Worm (Caenorhabditis elegans): ENCODE results near the gene madd-2.

The madd-2 gene

DNA sequence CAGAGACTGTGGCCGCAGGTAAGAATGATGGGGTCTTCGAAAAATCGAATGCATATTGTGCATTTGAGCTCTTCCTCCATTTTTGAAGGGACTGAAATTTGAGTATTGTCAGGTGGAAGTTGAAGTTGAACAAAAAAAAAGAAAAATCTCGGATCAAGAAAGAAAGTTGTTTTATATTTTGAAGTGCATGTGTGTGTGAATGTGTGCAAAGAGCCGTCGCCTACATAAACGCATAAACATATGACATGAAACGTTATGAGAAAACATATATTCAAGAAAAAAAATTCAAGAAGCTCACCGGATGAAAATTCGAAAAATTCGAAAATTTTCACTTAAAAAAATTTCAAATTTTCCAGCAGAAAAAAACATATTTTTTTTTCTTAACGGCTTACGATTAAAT is at the start of gene madd-2:
Gene madd-2, minus strand, starts transcription at position 101 of the 400 bp plus-strand sequence.
- TF ChIP-seq sdc-2 (tag; optimal IDR thresholded peaks at IDR 0.05) (no peak), tbx-2 (tag; optimal IDR thresholded peaks at IDR 0.05) (no peak), ceh-6 (GFP tag; optimal IDR thresholded peaks at IDR 0.05) (no peak), unc-3 (GFP tag; conservative IDR thresholded peaks at IDR 0.05) (no peak), unc-3 (tag; optimal IDR thresholded peaks at IDR 0.05) (no peak), nhr-11 (tag; optimal IDR thresholded peaks at IDR 0.05) (no peak), elt-2 (tag; optimal IDR thresholded peaks at IDR 0.05) (no peak), pha-4 (tag; optimal IDR thresholded peaks at IDR 0.05) (no peak), zip-5 (tag; optimal IDR thresholded peaks at IDR 0.05) (no peak), dmd-4 (tag; optimal IDR thresholded peaks at IDR 0.05; ENCODE audit: borderline replicate concordance) (no peak), eyg-1 (tag; optimal IDR thresholded peaks at IDR 0.05) (no peak)

DNA sequence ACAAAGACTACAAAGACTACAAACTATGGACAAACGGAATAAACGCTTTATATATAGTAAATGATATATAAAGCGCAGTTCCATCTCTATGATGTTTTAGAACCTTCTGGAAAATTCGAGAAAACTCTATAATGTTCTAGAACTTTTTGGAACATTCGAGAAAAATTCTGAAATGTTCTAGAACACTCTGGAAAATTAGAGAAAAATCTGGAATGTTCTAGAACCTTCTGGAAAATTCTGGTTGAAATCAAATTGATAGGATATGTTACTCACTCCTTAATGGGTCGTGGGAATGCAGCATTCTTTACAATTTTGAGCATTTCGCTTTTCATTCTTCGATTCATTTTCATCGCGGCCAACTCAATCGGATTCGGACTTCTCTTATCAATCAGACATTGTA is 43.3 kb upstream of the madd-2 start:
- no peak for TF ChIP-seq odd-2 (tag; optimal IDR thresholded peaks at IDR 0.05)
- TF ChIP-seq eyg-1 (tag; optimal IDR thresholded peaks at IDR 0.05), result no peak
- no peak for TF ChIP-seq ceh-48 (tag; optimal IDR thresholded peaks at IDR 0.05)
- no peak for TF ChIP-seq C08G9.2 (tag; optimal IDR thresholded peaks at IDR 0.05)
- no peak for TF ChIP-seq ceh-31 (tag; optimal IDR thresholded peaks at IDR 0.05)
- no peak for TF ChIP-seq madf-2 (tag; optimal IDR thresholded peaks at IDR 0.05)
- no peak for TF ChIP-seq che-1 (tag; optimal IDR thresholded peaks at IDR 0.05)
- no peak for TF ChIP-seq pros-1 (tag; optimal IDR thresholded peaks at IDR 0.05)
- TF ChIP-seq hlh-30 (tag; optimal IDR thresholded peaks at IDR 0.05; ENCODE audit: insufficient read depth), result no peak
- no peak for TF ChIP-seq unc-3 (GFP tag; conservative IDR thresholded peaks at IDR 0.05)
- no peak for TF ChIP-seq unc-3 (tag; optimal IDR thresholded peaks at IDR 0.05)
- no peak for TF ChIP-seq unc-55 (GFP tag; optimal IDR thresholded peaks at IDR 0.05)

DNA sequence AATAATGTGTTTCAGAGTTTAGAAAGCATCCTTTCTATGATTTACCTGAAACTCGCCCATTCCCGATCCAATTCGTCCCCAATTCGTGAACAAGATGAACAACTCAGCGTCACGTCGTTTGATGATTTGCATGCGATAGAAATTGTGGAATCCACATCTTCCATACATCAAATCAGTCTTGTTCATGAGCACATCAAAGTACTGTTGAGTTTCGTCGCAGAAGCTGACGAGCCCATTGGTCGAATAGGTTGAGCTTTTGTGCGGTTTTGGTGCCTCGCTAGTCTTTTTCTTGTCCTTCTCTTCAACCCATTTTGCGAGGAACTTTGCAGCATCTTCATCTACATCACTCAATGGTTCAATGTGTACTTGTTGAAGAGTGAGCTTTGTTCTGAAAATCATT is 42.7 kb upstream of the madd-2 start:
- no peak for TF ChIP-seq Y22D7AL.16 (tag; optimal IDR thresholded peaks at IDR 0.05)
- TF ChIP-seq syd-9 (tag; optimal IDR thresholded peaks at IDR 0.05), result no peak
- TF ChIP-seq ceh-18 (tag; optimal IDR thresholded peaks at IDR 0.05), result no peak
- TF ChIP-seq K09A11.1 (tag; optimal IDR thresholded peaks at IDR 0.05; ENCODE audit: insufficient read depth), result no peak
- no peak for TF ChIP-seq eyg-1 (tag; optimal IDR thresholded peaks at IDR 0.05)
- no peak for TF ChIP-seq unc-42 (tag; optimal IDR thresholded peaks at IDR 0.05)
- TF ChIP-seq nhr-11 (tag; optimal IDR thresholded peaks at IDR 0.05), result no peak
- TF ChIP-seq rnt-1 (tag; optimal IDR thresholded peaks at IDR 0.05), result no peak
- TF ChIP-seq pros-1 (tag; optimal IDR thresholded peaks at IDR 0.05), result no peak
- no peak for TF ChIP-seq pax-1 (tag; optimal IDR thresholded peaks at IDR 0.05)
- TF ChIP-seq dve-1 (tag; optimal IDR thresholded peaks at IDR 0.05), result no peak
- no peak for TF ChIP-seq pqm-1 (tag; optimal IDR thresholded peaks at IDR 0.05)
- no peak for TF ChIP-seq C08G9.2 (tag; optimal IDR thresholded peaks at IDR 0.05)

DNA sequence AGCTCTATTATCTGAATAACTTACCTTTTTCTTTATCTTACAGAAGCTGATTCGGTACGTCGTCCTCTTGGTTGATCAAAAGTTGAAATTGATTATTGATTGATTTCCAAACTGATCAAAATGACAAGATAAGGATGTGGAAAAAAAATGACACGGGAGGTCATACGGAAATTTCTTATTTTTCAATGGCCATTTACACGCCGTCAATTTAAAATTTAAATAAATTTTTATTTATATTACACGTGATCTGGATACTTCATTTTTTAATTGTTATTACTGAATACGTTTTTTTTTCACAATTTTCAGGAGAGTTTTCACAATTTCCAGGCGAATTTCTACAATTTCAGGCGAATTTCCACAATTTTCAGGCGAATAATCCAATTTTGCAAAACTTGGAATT is 40.7 kb upstream of the madd-2 start, which contains the start of gene Y75B7B.2:
Gene Y75B7B.2, minus strand, starts transcription at position 101 of the 400 bp plus-strand sequence.
- TF ChIP-seq C08G9.2 (tag; optimal IDR thresholded peaks at IDR 0.05) (no peak), ceh-30 (tag; optimal IDR thresholded peaks at IDR 0.05) (no peak), pat-9 (tag; optimal IDR thresholded peaks at IDR 0.05) (no peak), hlh-8 (tag; optimal IDR thresholded peaks at IDR 0.05) (no peak), ceh-31 (tag; optimal IDR thresholded peaks at IDR 0.05) (no peak)

DNA sequence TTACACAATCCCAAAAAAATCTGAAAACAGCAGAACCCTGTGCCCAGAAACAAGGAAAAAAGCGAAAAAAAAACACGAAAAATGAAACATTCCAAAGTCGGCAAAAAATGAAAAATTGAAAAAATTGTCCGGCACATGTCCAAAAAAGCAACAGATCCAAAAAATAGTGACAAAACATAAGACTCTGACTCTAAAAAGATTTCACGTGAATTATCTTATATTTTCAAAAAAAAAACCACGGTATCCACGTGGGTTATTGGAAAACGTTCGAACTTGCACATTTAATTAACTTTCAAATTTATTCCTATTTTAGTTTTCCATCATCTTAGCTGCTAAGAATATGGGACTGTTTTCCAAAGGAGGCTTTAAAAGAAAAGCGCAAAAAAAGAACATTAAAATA is 35.4 kb upstream of the madd-2 start, which contains the start of gene Y75B7B.1:
Gene Y75B7B.1, plus strand, starts transcription at position 301 of the 400 bp plus-strand sequence.
- TF ChIP-seq K09A11.1 (tag; optimal IDR thresholded peaks at IDR 0.05; ENCODE audit: insufficient read depth) (no peak), unc-42 (tag; optimal IDR thresholded peaks at IDR 0.05) (no peak), C38D4.7 (GFP tag; optimal IDR thresholded peaks at IDR 0.05) (no peak), pha-2 (tag; optimal IDR thresholded peaks at IDR 0.05) (no peak), madf-2 (tag; optimal IDR thresholded peaks at IDR 0.05) (no peak), tbx-7 (tag; optimal IDR thresholded peaks at IDR 0.05) (no peak), nhr-232 (tag; optimal IDR thresholded peaks at IDR 0.05) (no peak), ceh-48 (tag; optimal IDR thresholded peaks at IDR 0.05) (no peak), sox-4 (tag; optimal IDR thresholded peaks at IDR 0.05) (no peak), lin-11 (tag; optimal IDR thresholded peaks at IDR 0.05) (no peak), syd-9 (tag; optimal IDR thresholded peaks at IDR 0.05) (no peak), hlh-6 (tag; optimal IDR thresholded peaks at IDR 0.05) (no peak), pros-1 (tag; optimal IDR thresholded peaks at IDR 0.05) (no peak), unc-3 (GFP tag; conservative IDR thresholded peaks at IDR 0.05) (no peak), unc-3 (tag; optimal IDR thresholded peaks at IDR 0.05) (no peak), odd-2 (tag; optimal IDR thresholded peaks at IDR 0.05) (no peak), hlh-30 (tag; optimal IDR thresholded peaks at IDR 0.05; ENCODE audit: insufficient read depth) (no peak)
